Fruit fly (Drosophila melanogaster): Measurements from ENCODE around the gene Cpr67B.

The Cpr67B gene

dm6 chr3L:9366850-9367430 is 37.7 kb upstream of the Cpr67B start, which contains the start of the genes Klp67A and CG4452 (continued):
- TF ChIP-seq CG30431 (GFP tag; optimal IDR thresholded peaks at IDR 0.05) (no peak), CG11560 (tag; IDR thresholded peaks at IDR 0.05) (no peak), toy (GFP tag; IDR thresholded peaks at IDR 0.05) (no peak), CG14441 (GFP tag; IDR thresholded peaks at IDR 0.05) (0 out of 2 replicates have a peak, but pooled peaks have one; percentile 13), az2 (GFP tag; optimal IDR thresholded peaks at IDR 0.05) (peak; percentile 38), Chrac-16 (GFP tag; optimal IDR thresholded peaks at IDR 0.05) (no peak), Atf-2 (GFP tag; optimal IDR thresholded peaks at IDR 0.05) (no peak), HHEX (GFP tag; optimal IDR thresholded peaks at IDR 0.05) (no peak), CG30020 (tag; optimal IDR thresholded peaks at IDR 0.05) (peak; percentile 79), Hr39 (optimal IDR thresholded peaks at IDR 0.05) (no peak), pzg (GFP tag; optimal IDR thresholded peaks at IDR 0.05) (peak; percentile 57), CG11093 (GFP tag; IDR thresholded peaks at IDR 0.05) (no peak), caup (GFP tag; optimal IDR thresholded peaks at IDR 0.05; ENCODE audit: severe bottlenecking) (no peak), CG2875 (GFP tag; optimal IDR thresholded peaks at IDR 0.05) (no peak), CG42726 (GFP tag; IDR thresholded peaks at IDR 0.05; ENCODE audit: partially characterized antibody) (peak; percentile 56), CG7987 (GFP tag; optimal IDR thresholded peaks at IDR 0.05) (no peak), Dll (GFP tag; IDR thresholded peaks at IDR 0.05; ENCODE audit: partially characterized antibody) (peak; percentile 96), Drgx (GFP tag; IDR thresholded peaks at IDR 0.05) (no peak), CHES-1-like (GFP tag; optimal IDR thresholded peaks at IDR 0.05) (no peak), CG14710 (tag; optimal IDR thresholded peaks at IDR 0.05) (peak; percentile 90), Rfx (GFP tag; IDR thresholded peaks at IDR 0.05) (peak; percentile 52), Eip74EF (GFP tag; optimal IDR thresholded peaks at IDR 0.05) (no peak), pan (optimal IDR thresholded peaks at IDR 0.05) (no peak), pan (GFP tag; optimal IDR thresholded peaks at IDR 0.05 in 1 of 2, IDR thresholded peaks at IDR 0.05 in 1 of 2) (peak in 1 of 2 experiments; percentile 5), cato (GFP tag; optimal IDR thresholded peaks at IDR 0.05; ENCODE audit: borderline replicate concordance) (peak; percentile 36), CG7839 (tag; optimal IDR thresholded peaks at IDR 0.05) (peak; percentile 46), CG8089 (GFP tag; optimal IDR thresholded peaks at IDR 0.05) (no peak), mam (GFP tag; optimal IDR thresholded peaks at IDR 0.05) (peak; percentile 22), CG12155 (GFP tag; optimal IDR thresholded peaks at IDR 0.05) (peak; percentile 53), CG1832 (GFP tag; optimal IDR thresholded peaks at IDR 0.05) (no peak), CG4360 (GFP tag; IDR thresholded peaks at IDR 0.05) (no peak), Ssrp (tag; optimal IDR thresholded peaks at IDR 0.05) (peak; percentile 32), CG11085 (GFP tag; IDR thresholded peaks at IDR 0.05) (no peak), CG13123 (GFP tag; optimal IDR thresholded peaks at IDR 0.05) (no peak), esg (GFP tag; conservative IDR thresholded peaks at IDR 0.05) (0 out of 2 replicates have a peak, but pooled peaks have one; percentile 12), Hr78 (GFP tag; optimal IDR thresholded peaks at IDR 0.05) (no peak), CG12942 (GFP tag; optimal IDR thresholded peaks at IDR 0.05) (peak; percentile 3), D19B (GFP tag; optimal IDR thresholded peaks at IDR 0.05) (no peak), CG9215 (GFP tag; IDR thresholded peaks at IDR 0.05) (0 out of 2 replicates have a peak, but pooled peaks have one; percentile 24), fd96Cb (tag; optimal IDR thresholded peaks at IDR 0.05) (no peak), CG2678 (tag; optimal IDR thresholded peaks at IDR 0.05) (no peak), CG6175 (GFP tag; IDR thresholded peaks at IDR 0.05) (no peak), cg (GFP tag; optimal IDR thresholded peaks at IDR 0.05) (no peak), fru (optimal IDR thresholded peaks at IDR 0.05) (no peak), CG15073 (GFP tag; optimal IDR thresholded peaks at IDR 0.05) (no peak), B-H1 (GFP tag; IDR thresholded peaks at IDR 0.05) (no peak), PHDP (tag; optimal IDR thresholded peaks at IDR 0.05) (peak; percentile 47), CG8281 (tag; optimal IDR thresholded peaks at IDR 0.05) (no peak), HLH4C (GFP tag; IDR thresholded peaks at IDR 0.05; ENCODE audit: partially characterized antibody) (peak; percentile 92), CG4404 (GFP tag; IDR thresholded peaks at IDR 0.05) (peak; percentile 30; the same call in 1 of the 2 replicates)
